Fruit fly (Drosophila melanogaster): ENCODE data around the gene CG32638.
A peak's percentile ranks its signal among the peaks of the same experiment; 100 is the strongest.

The CG32638 gene

dm6 chrX:13127973-13128749, 433 bp downstream of the CG32638 start (continued):
- peak; percentile 37; the same call in 2 of the 3 replicates for TF ChIP-seq row (GFP tag; IDR thresholded peaks at IDR 0.05)
- TF ChIP-seq CG15601 (tag; optimal IDR thresholded peaks at IDR 0.05) = no peak
- no peak; the same call in 1 of the 4 replicates for TF ChIP-seq chinmo (GFP tag; IDR thresholded peaks at IDR 0.05; ENCODE audit: partially characterized antibody)
- TF ChIP-seq abd-A (tag; optimal IDR thresholded peaks at IDR 0.05) = no peak
- TF ChIP-seq amos (GFP tag; IDR thresholded peaks at IDR 0.05; ENCODE audit: partially characterized antibody) = no peak
- no peak for TF ChIP-seq CG2129 (GFP tag; IDR thresholded peaks at IDR 0.05; ENCODE audit: partially characterized antibody)
- TF ChIP-seq z (GFP tag; IDR thresholded peaks at IDR 0.05) = no peak
- no peak for TF ChIP-seq E2f1 (GFP tag; IDR thresholded peaks at IDR 0.05)
- no peak for TF ChIP-seq CG8359 (GFP tag; optimal IDR thresholded peaks at IDR 0.05; ENCODE audit: borderline replicate concordance)
- TF ChIP-seq CG16815 (GFP tag; optimal IDR thresholded peaks at IDR 0.05) = no peak
- peak; percentile 33 for TF ChIP-seq Atf3 (GFP tag; optimal IDR thresholded peaks at IDR 0.05)
- peak; percentile 63 for TF ChIP-seq sqz (GFP tag; optimal IDR thresholded peaks at IDR 0.05)
- TF ChIP-seq CG9932 (GFP tag; IDR thresholded peaks at IDR 0.05) = no peak
- no peak for TF ChIP-seq CG10959 (GFP tag; IDR thresholded peaks at IDR 0.05)
- peak; percentile 37 for TF ChIP-seq CG8924 (tag; optimal IDR thresholded peaks at IDR 0.05)
- peak; percentile 47; the same call in 1 of the 2 replicates for TF ChIP-seq Drgx (GFP tag; IDR thresholded peaks at IDR 0.05)
- TF ChIP-seq tio (GFP tag; optimal IDR thresholded peaks at IDR 0.05) = peak; percentile 52
- TF ChIP-seq ATbp (GFP tag; optimal IDR thresholded peaks at IDR 0.05) = peak; percentile 37
- no peak for TF ChIP-seq CG1792 (GFP tag; optimal IDR thresholded peaks at IDR 0.05)
- no peak for TF ChIP-seq CG3995 (GFP tag; optimal IDR thresholded peaks at IDR 0.05)
- no peak for TF ChIP-seq gsb (GFP tag; IDR thresholded peaks at IDR 0.05)
- TF ChIP-seq CG5953 (GFP tag; IDR thresholded peaks at IDR 0.05) = 0 out of 2 replicates have a peak, but pooled peaks have one; percentile 10
- TF ChIP-seq knrl (GFP tag; IDR thresholded peaks at IDR 0.05; ENCODE audit: partially characterized antibody) = no peak; the same call in 2 of the 3 replicates
- TF ChIP-seq C15 (GFP tag; IDR thresholded peaks at IDR 0.05) = no peak
- peak; percentile 68 for TF ChIP-seq az2 (GFP tag; optimal IDR thresholded peaks at IDR 0.05)
- TF ChIP-seq CG8478 (optimal IDR thresholded peaks at IDR 0.05) = peak; percentile 88
- no peak for TF ChIP-seq CG10431 (GFP tag; optimal IDR thresholded peaks at IDR 0.05)
- no peak for TF ChIP-seq Dbx (GFP tag; IDR thresholded peaks at IDR 0.05)
- no peak for TF ChIP-seq pita (GFP tag; optimal IDR thresholded peaks at IDR 0.05)
- TF ChIP-seq Poxn (GFP tag; IDR thresholded peaks at IDR 0.05) = no peak
- TF ChIP-seq ewg (GFP tag; optimal IDR thresholded peaks at IDR 0.05) = peak; percentile 23
- TF ChIP-seq lola (GFP tag; optimal IDR thresholded peaks at IDR 0.05) = no peak
- no peak for TF ChIP-seq CG33557 (GFP tag; optimal IDR thresholded peaks at IDR 0.05)
- TF ChIP-seq CG9609 (GFP tag; optimal IDR thresholded peaks at IDR 0.05) = no peak
- TF ChIP-seq Hr39 (optimal IDR thresholded peaks at IDR 0.05) = no peak
- no peak for TF ChIP-seq fd64A (GFP tag; optimal IDR thresholded peaks at IDR 0.05)
- TF ChIP-seq Nf-YA (GFP tag; IDR thresholded peaks at IDR 0.05) = no peak
- no peak for TF ChIP-seq gt (GFP tag; IDR thresholded peaks at IDR 0.05)
- TF ChIP-seq H2.0 (GFP tag; IDR thresholded peaks at IDR 0.05) = no peak
- TF ChIP-seq sima (GFP tag; optimal IDR thresholded peaks at IDR 0.05) = no peak
- no peak for TF ChIP-seq CG4820 (GFP tag; optimal IDR thresholded peaks at IDR 0.05)
- no peak for TF ChIP-seq CG10366 (GFP tag; IDR thresholded peaks at IDR 0.05)
- peak; percentile 84 for TF ChIP-seq Blimp-1 (GFP tag; optimal IDR thresholded peaks at IDR 0.05)
- peak; percentile 27 for TF ChIP-seq CG1602 (GFP tag; optimal IDR thresholded peaks at IDR 0.05)
- TF ChIP-seq CG8290 (GFP tag; optimal IDR thresholded peaks at IDR 0.05) = peak; percentile 67
- TF ChIP-seq CG8290 (tag; optimal IDR thresholded peaks at IDR 0.05) = peak in 1 of 2 experiments; percentile 20
- TF ChIP-seq CG9437 (GFP tag; optimal IDR thresholded peaks at IDR 0.05) = no peak
- peak; percentile 35 for TF ChIP-seq pb (GFP tag; optimal IDR thresholded peaks at IDR 0.05)
- TF ChIP-seq CG42726 (GFP tag; IDR thresholded peaks at IDR 0.05; ENCODE audit: partially characterized antibody) = 0 out of 2 replicates have a peak, but pooled peaks have one; percentile 7
- no peak for TF ChIP-seq CG10147 (GFP tag; optimal IDR thresholded peaks at IDR 0.05)
